Worm (Caenorhabditis elegans) whole organism, L1 larva: ENCODE data around the gene kars-1.

Source experiments
- C34B4.2 ChIP-seq: sonication (generic microtip); optimal IDR thresholded peaks from 2 replicates; lab custom pipeline; 2017; ENCODE audit warnings: mild to moderate bottlenecking, missing genetic modification characterization, missing compliant biosample characterization
- F16B12.6 ChIP-seq: fragments of 150-350 bp; optimal IDR thresholded peaks from 2 replicates; lab custom pipeline; 2014; ENCODE audit warnings: missing biosample characterization, missing genetic modification characterization
- Y116A8C.19 ChIP-seq: sonication (generic microtip); optimal IDR thresholded peaks from 2 replicates; lab custom pipeline; 2016; ENCODE audit warnings: missing compliant biosample characterization, missing genetic modification characterization, borderline replicate concordance
- blmp-1 ChIP-seq: fragments of 150-350 bp; optimal IDR thresholded peaks from 2 replicates; lab custom pipeline; 2014; ENCODE audit warnings: missing biosample characterization, missing genetic modification characterization
- ceh-90 ChIP-seq: sonication (generic microtip); optimal IDR thresholded peaks from 2 replicates; lab custom pipeline; 2016; ENCODE audit warnings: missing genetic modification characterization, missing compliant biosample characterization
- efl-1 ChIP-seq, 4 experiments: fragments of 150-350 bp; optimal IDR thresholded peaks in 3 of 4; peaks in 1 of 4; 1 replicate in 1 of 4; 2 replicates in 3 of 4; lab custom pipeline; 2014; ENCODE audit warnings: missing biosample characterization in 2 of 4, missing genetic modification characterization in 2 of 4, missing genetic modification reagents in 2 of 4
- egl-13 ChIP-seq: sonication (generic microtip); optimal IDR thresholded peaks from 2 replicates; lab custom pipeline; 2016; ENCODE audit warnings: missing genotype, missing genetic modification reagents, missing genetic modification characterization, missing compliant biosample characterization
- egl-27 ChIP-seq, 2 experiments: fragments of 150-350 bp in 1 of 2; sonication (generic microtip); optimal IDR thresholded peaks; 3 replicates each; lab custom pipeline; 2017 to 2018; ENCODE audit warnings: missing biosample characterization in 2 of 2, missing genetic modification characterization in 2 of 2, missing genetic modification reagents in 2 of 2
- elt-2 ChIP-seq: sonication (generic microtip); optimal IDR thresholded peaks from 2 replicates; lab custom pipeline; 2016; ENCODE audit warnings: missing genetic modification characterization, mild to moderate bottlenecking, inconsistent platforms, missing compliant biosample characterization, missing genetic modification reagents
- elt-3 ChIP-seq, 6 experiments: fragments of 150-350 bp in 1 of 6; sonication (generic microtip); optimal IDR thresholded peaks; 2 replicates each; lab custom pipeline; 2017 to 2018; ENCODE audit warnings: missing biosample characterization in 6 of 6, missing genetic modification characterization in 6 of 6, inconsistent platforms in 1 of 6
- fkh-10 ChIP-seq: sonication (generic microtip); optimal IDR thresholded peaks from 2 replicates; lab custom pipeline; 2017; ENCODE audit warnings: missing biosample characterization, missing genetic modification reagents, missing genetic modification characterization
- fkh-4 ChIP-seq: sonication (generic microtip); optimal IDR thresholded peaks from 2 replicates; lab custom pipeline; 2016; ENCODE audit warnings: missing compliant biosample characterization, missing genetic modification characterization, borderline replicate concordance
- grh-1 ChIP-seq: fragments of 200-800 bp; sonication (Bioruptor generic); IDR thresholded peaks from 2 replicates; pipeline ENCODE4 v1.3.6; 2022; ENCODE audit warnings: missing genetic modification reagents, missing genetic modification characterization, missing compliant biosample characterization
- hlh-17 ChIP-seq: fragments of 200-800 bp; sonication (Bioruptor generic); optimal IDR thresholded peaks from 2 replicates; lab custom pipeline; 2018; ENCODE audit warnings: missing genetic modification characterization, mild to moderate bottlenecking, missing compliant biosample characterization, moderate library complexity, borderline replicate concordance
- hpl-2 ChIP-seq: fragments of 150-350 bp; optimal IDR thresholded peaks from 2 replicates; lab custom pipeline; 2014; ENCODE audit warnings: missing biosample characterization, missing genetic modification reagents, missing genetic modification characterization
- lin-13 ChIP-seq: fragments of 150-350 bp; optimal IDR thresholded peaks from 2 replicates; lab custom pipeline; 2014; ENCODE audit warnings: missing biosample characterization, missing genetic modification reagents, missing genetic modification characterization
- lin-35 ChIP-seq, 2 experiments: fragments of 150-350 bp; optimal IDR thresholded peaks; 2 replicates each; lab custom pipeline; 2014; ENCODE audit warnings: missing biosample characterization in 2 of 2, missing genetic modification characterization in 2 of 2, missing genetic modification reagents in 2 of 2
- lir-3 ChIP-seq: sonication (generic microtip); optimal IDR thresholded peaks from 2 replicates; lab custom pipeline; 2016; ENCODE audit warnings: mild to moderate bottlenecking, missing genetic modification characterization, moderate library complexity, missing compliant biosample characterization; ENCODE audit not compliant: poor library complexity
- lsy-2 ChIP-seq, 2 experiments: fragments of 150-350 bp; optimal IDR thresholded peaks; 2 replicates each; lab custom pipeline; 2014; ENCODE audit warnings: missing biosample characterization in 2 of 2, missing genetic modification characterization in 2 of 2
- mab-9 ChIP-seq: fragments of 200-800 bp; sonication (Bioruptor generic); IDR thresholded peaks from 2 replicates; pipeline ENCODE4 v1.3.6; 2022; ENCODE audit warnings: missing genetic modification reagents, missing genetic modification characterization, missing compliant biosample characterization
- nhr-11 ChIP-seq: fragments of 150-350 bp; optimal IDR thresholded peaks from 2 replicates; lab custom pipeline; 2014; ENCODE audit warnings: missing biosample characterization, missing genetic modification characterization
- nhr-19 ChIP-seq: fragments of 200-800 bp; sonication (Bioruptor generic); conservative IDR thresholded peaks from 2 replicates; pipeline ENCODE4 v1.3.6; 2022; ENCODE audit warnings: missing genetic modification characterization, missing compliant biosample characterization
- nhr-20 ChIP-seq: sonication (generic microtip); optimal IDR thresholded peaks from 2 replicates; lab custom pipeline; 2016; ENCODE audit warnings: mild to moderate bottlenecking, missing genetic modification characterization, missing compliant biosample characterization
- nhr-237 ChIP-seq: fragments of 150-350 bp; optimal IDR thresholded peaks from 2 replicates; lab custom pipeline; 2014; ENCODE audit warnings: missing biosample characterization, missing genetic modification characterization
- nhr-28 ChIP-seq: fragments of 150-350 bp; optimal IDR thresholded peaks from 2 replicates; lab custom pipeline; 2014; ENCODE audit warnings: missing biosample characterization, missing genetic modification characterization
- nhr-47 ChIP-seq: sonication (generic microtip); optimal IDR thresholded peaks from 2 replicates; lab custom pipeline; 2016; ENCODE audit warnings: mild to moderate bottlenecking, missing genetic modification characterization, moderate library complexity, missing compliant biosample characterization
- nhr-85 ChIP-seq: sonication (generic microtip); peaks from one replicate; lab custom pipeline; 2016; ENCODE audit warnings: missing genetic modification characterization, inconsistent platforms, missing compliant biosample characterization
- nhr-90 ChIP-seq: sonication (generic microtip); optimal IDR thresholded peaks from 2 replicates; lab custom pipeline; 2016; ENCODE audit warnings: mild to moderate bottlenecking, missing genetic modification characterization, missing compliant biosample characterization; ENCODE audit not compliant: poor library complexity
- sox-4 ChIP-seq: sonication (generic microtip); optimal IDR thresholded peaks from 2 replicates; lab custom pipeline; 2016; ENCODE audit warnings: missing genetic modification characterization, missing compliant biosample characterization
- sptf-1 ChIP-seq: fragments of 150-350 bp; optimal IDR thresholded peaks from 2 replicates; lab custom pipeline; 2014; ENCODE audit warnings: missing biosample characterization, missing genetic modification characterization
- tlp-1 ChIP-seq: fragments of 150-350 bp; optimal IDR thresholded peaks from 2 replicates; lab custom pipeline; 2014; ENCODE audit warnings: missing biosample characterization, missing genetic modification characterization
- unc-98 ChIP-seq: fragments of 200-800 bp; sonication (Bioruptor generic); IDR thresholded peaks from 2 replicates; pipeline ENCODE4 v1.3.6; 2022; ENCODE audit warnings: missing genetic modification characterization, missing compliant biosample characterization
- vab-15 ChIP-seq: sonication (generic microtip); optimal IDR thresholded peaks from 2 replicates; lab custom pipeline; 2017; ENCODE audit warnings: missing genotype, mild to moderate bottlenecking, missing genetic modification characterization, missing compliant biosample characterization
- zag-1 ChIP-seq: fragments of 150-350 bp; optimal IDR thresholded peaks from 2 replicates; lab custom pipeline; 2014; ENCODE audit warnings: missing biosample characterization, missing genetic modification characterization
- zip-4 ChIP-seq: fragments of 200-800 bp; sonication (Bioruptor generic); optimal IDR thresholded peaks from 2 replicates; lab custom pipeline; 2018; ENCODE audit warnings: mild to moderate bottlenecking, missing genetic modification characterization, moderate library complexity, missing compliant biosample characterization
- ztf-4 ChIP-seq: fragments of 150-350 bp; optimal IDR thresholded peaks from 2 replicates; lab custom pipeline; 2014; ENCODE audit warnings: missing biosample characterization, missing genetic modification characterization

Gene kars-1

DNA sequence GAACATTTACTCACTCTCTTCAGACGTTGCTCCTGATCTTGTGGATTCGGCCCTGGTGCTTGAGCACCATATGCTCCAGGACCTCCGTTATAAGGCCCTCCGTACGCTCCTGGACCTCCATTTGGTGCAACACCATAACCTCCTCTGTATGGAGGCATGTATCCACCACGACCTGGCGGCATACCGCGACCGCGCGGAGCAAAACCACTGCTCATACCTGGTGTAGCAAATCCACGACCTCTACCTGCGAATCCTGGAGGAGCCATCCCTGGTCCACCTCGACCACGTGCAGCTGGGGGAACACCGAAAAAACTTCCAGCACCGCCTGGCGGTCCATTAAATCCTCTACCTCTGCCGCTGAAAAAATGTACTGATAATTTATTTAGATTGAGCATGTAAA, 22.7 kb downstream of the kars-1 start:
- TF ChIP-seq efl-1 (optimal IDR thresholded peaks at IDR 0.05; lab: Kevin White, UChicago) (no peak), efl-1 (GFP tag; optimal IDR thresholded peaks at IDR 0.05 in 1 of 2; lab: Kevin White, UChicago) (peak in 1 of 2 experiments; percentile 59), zip-4 (GFP tag; lab: Kevin White, UChicago) (no peak), egl-27 (tag; optimal IDR thresholded peaks at IDR 0.05; lab: Kevin White, UChicago) (no peak)

DNA sequence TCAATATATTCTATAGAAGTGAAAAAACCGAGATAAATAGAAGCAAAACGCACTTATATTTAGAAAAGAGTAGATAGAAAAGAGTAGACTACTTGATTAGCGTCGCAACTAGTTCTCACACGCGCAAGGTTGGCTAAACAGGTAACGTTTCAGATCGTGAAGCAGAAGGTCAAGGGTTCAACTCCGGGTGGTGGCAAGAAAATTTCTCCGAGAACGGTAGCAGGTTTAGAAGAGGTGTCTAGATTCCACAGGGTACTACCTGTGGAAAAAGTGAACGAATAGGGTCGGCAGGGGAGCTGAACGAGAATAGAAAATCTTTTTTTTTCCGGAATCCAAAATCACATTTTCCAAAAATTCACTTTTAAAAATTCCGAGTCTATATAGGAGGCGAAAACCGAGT, 30.1 kb downstream of the kars-1 start:
- TF ChIP-seq grh-1 (GFP tag; lab: Robert Waterston, UW): 0 out of 2 replicates have a peak, but pooled peaks have one; percentile 9
- peak; percentile 57 for TF ChIP-seq nhr-19 (GFP tag; lab: Robert Waterston, UW)
- peak; percentile 32 for TF ChIP-seq nhr-90 (tag; lab: Kevin White, UChicago)
- TF ChIP-seq nhr-47 (tag; lab: Kevin White, UChicago): peak; percentile 29

DNA sequence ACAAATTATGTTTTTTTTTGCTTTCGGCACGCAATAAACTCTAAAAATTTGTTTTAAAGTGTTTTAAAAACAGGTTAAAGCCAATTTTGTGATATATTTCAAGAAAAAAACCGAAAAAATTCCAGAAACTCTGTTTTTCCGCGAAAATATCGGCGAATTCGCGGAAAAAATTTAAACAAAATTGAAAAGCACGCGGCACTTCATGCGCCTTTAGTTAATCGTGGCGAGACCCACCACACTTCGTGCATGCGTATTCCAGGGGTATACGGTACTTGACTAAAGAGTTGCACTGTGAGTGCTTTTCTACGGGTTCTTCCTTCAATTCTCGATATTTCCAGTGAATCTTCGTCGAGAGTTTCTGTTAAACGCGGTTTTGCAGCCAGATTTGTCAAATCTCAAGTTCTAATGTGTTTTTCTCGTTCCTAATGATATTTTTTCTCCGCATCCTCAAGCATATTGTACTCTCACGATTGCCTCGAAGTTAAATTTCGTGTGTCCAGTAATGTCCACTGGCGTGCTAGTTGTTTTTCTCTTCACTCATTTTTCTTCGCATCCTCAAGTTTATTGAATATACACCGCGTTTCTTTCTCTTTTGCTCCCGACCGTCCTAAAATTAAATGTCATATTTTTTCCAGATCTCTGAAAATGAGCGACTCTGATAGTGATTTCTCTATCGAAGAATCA, 34.4 kb downstream of the kars-1 start, which contains the start of gene cin-4:
cin-4 (plus strand) TSS at position 634 of the 684 bp plus-strand sequence.
- TF ChIP-seq fkh-4 (tag; lab: Kevin White, UChicago) (no peak), C34B4.2 (no peak), zag-1 (tag; lab: Kevin White, UChicago) (no peak), tlp-1 (tag; lab: Kevin White, UChicago) (no peak), nhr-237 (tag; lab: Kevin White, UChicago) (no peak), sox-4 (no peak), F16B12.6 (tag; lab: Kevin White, UChicago) (no peak), nhr-20 (tag; lab: Kevin White, UChicago) (no peak), hlh-17 (GFP tag; lab: Kevin White, UChicago) (no peak), fkh-10 (no peak)

DNA sequence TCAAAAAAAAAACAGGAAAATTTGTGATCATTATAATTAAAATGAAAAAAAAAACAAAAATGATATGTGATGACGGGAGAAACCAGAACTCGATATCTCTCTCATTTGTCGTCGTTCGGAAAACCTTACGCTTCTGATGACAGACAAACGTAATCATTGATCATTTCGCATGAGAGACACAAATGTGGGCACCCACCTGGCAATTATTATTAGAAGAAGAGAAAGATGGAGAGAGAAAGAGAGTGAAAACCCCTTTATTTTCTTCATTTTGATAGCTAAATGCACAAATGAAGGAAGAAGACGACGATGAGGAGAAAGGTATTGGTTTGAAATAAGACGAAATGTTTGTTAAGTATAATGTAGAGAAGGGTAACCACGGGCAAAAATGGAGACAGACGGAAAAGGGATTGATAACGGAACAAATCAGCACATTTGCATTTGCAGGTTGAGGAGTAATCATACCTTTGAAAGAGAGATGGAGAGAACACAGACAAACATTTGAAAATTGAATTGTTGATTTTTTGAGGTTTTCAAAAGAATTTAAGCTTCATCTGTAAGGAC, 41.0 kb downstream of the kars-1 start:
- TF ChIP-seq lsy-2 (tag; optimal IDR thresholded peaks at IDR 0.05; lab: Kevin White, UChicago): peak in 1 of 2 experiments; percentile 6
- peak in 1 of 2 experiments; percentile 36 for TF ChIP-seq lin-35 (GFP tag; optimal IDR thresholded peaks at IDR 0.05; lab: Kevin White, UChicago)
- no peak for TF ChIP-seq ceh-90
- TF ChIP-seq efl-1 (optimal IDR thresholded peaks at IDR 0.05; lab: Kevin White, UChicago): no peak
- TF ChIP-seq efl-1 (GFP tag; optimal IDR thresholded peaks at IDR 0.05 in 1 of 2; lab: Kevin White, UChicago): peak in 1 of 2 experiments; percentile 22
- peak; percentile 17 for TF ChIP-seq nhr-20 (tag; lab: Kevin White, UChicago)
- no peak for TF ChIP-seq vab-15 (tag; lab: Kevin White, UChicago)
- peak; percentile 33 for TF ChIP-seq blmp-1 (tag; lab: Kevin White, UChicago)
- no peak for TF ChIP-seq nhr-11 (tag; lab: Kevin White, UChicago)
- TF ChIP-seq elt-2 (tag; lab: Kevin White, UChicago): peak; percentile 61

DNA sequence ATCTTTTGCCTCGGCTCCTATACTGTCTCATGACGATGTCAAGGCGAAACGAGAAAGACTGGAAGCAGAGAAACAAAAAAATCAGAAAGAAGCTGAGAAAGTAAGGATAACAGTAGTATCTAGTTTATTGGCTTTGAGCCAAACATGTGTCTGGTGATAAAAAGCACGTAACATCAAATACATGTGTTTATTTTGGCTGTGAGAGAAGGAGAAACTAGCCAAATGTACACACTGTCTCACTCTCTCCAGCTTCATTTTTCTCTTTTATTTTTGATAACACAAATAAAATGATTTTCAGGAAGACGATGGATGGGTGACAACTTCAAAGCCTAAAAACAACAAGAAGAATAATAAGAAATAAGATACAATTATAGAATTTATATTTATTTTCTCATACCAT, 42.7 kb downstream of the kars-1 start:
- TF ChIP-seq nhr-85 (no peak), efl-1 (optimal IDR thresholded peaks at IDR 0.05; lab: Kevin White, UChicago) (no peak), efl-1 (GFP tag; optimal IDR thresholded peaks at IDR 0.05 in 1 of 2; lab: Kevin White, UChicago) (peak in 1 of 2 experiments; percentile 79)

DNA sequence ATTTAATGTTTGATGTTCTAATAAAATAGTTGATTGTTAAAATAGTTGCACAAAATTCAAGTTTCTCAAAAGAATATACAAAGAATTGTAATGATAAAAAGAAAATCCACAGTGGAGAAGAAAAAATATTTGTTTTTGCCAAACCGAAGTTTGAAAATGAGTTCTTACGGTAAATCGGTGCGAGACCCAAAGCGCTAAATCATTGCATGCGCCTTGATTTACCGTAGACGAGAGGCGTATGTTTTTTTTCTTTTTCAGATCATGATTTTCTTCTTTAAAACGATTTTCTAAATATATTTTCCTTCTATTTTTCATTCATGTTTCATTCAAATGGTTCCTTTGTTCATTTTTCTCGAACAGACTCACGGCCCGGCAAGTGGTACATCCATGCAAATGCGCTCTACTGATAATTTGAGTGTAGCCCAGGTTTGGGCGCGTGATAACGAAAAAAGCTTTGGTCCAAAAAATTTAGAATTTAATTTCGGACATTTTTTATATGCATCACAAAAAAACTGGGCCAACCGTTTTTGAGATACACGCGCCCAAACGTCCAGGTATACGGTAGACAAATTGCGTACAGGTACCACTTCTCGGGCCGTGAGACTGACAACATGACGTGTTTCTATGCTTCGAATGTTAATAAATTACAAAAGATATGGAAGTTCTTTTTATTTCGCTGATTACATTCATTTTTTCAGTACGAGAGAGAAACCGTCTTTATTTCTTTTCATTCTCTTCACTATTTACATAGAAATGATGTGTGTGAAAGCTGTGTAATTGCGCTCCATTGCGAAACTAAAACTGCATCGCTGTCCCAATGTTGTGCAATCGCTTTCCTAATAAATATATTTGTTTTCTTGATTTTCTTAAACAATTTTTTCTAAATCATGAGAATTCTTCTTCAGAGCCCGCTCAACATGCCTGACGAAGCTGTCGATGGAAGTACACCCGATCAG, 47.0 kb downstream of the kars-1 start, which contains the start of gene znf-598:
znf-598 (plus strand) TSS at position 906 of the 956 bp plus-strand sequence.
- TF ChIP-seq nhr-20 (tag; lab: Kevin White, UChicago) (peak; percentile 43), elt-2 (tag; lab: Kevin White, UChicago) (peak; percentile 10), ceh-90 (no peak), sox-4 (no peak), lin-13 (GFP tag; lab: Kevin White, UChicago) (no peak), ztf-4 (tag; lab: Kevin White, UChicago) (no peak), Y116A8C.19 (no peak), unc-98 (no peak), mab-9 (GFP tag; lab: Robert Waterston, UW) (no peak), elt-3 (tag; optimal IDR thresholded peaks at IDR 0.05; lab: Kevin White, UChicago) (no peak), egl-13 (tag; lab: Kevin White, UChicago) (no peak), tlp-1 (tag; lab: Kevin White, UChicago) (no peak), hpl-2 (no peak), lir-3 (tag; lab: Kevin White, UChicago) (no peak), nhr-28 (tag; lab: Kevin White, UChicago) (no peak), sptf-1 (tag; lab: Kevin White, UChicago) (no peak)
